Fruit fly (Drosophila melanogaster): ENCODE results near the gene CG42458.

dm6 chr3L:7440633-7441032 is 17.0 kb downstream of the CG42458 start, which contains the start of gene sphinx2:
- TF ChIP-seq wdn (GFP tag; IDR thresholded peaks at IDR 0.05): no peak
- TF ChIP-seq caup (GFP tag; optimal IDR thresholded peaks at IDR 0.05; ENCODE audit: severe bottlenecking): no peak
- TF ChIP-seq Elba2 (GFP tag; optimal IDR thresholded peaks at IDR 0.05): no peak
- no peak for TF ChIP-seq CG8765 (GFP tag; IDR thresholded peaks at IDR 0.05)
- TF ChIP-seq Gsc (GFP tag; IDR thresholded peaks at IDR 0.05): no peak
- no peak for TF ChIP-seq CG9817 (tag; optimal IDR thresholded peaks at IDR 0.05)
- no peak for TF ChIP-seq wor (GFP tag; IDR thresholded peaks at IDR 0.05)
- no peak for TF ChIP-seq HLH4C (GFP tag; IDR thresholded peaks at IDR 0.05; ENCODE audit: partially characterized antibody)
- no peak for TF ChIP-seq lbe (GFP tag; optimal IDR thresholded peaks at IDR 0.05)
- no peak for TF ChIP-seq sr (GFP tag; IDR thresholded peaks at IDR 0.05)
